Fruit fly (Drosophila melanogaster) whole organism, embryonic: ENCODE results near the gene mthl11.

Experiments used
- ATbp ChIP-seq: fragments of 200-800 bp; sonication (Bioruptor generic); optimal IDR thresholded peaks from 2 replicates; lab custom pipeline; 2017; ENCODE audit warnings: missing biosample characterization, mild to moderate bottlenecking, missing genetic modification characterization, missing genetic modification reagents
- BEAF-32 ChIP-seq: fragments of 200-800 bp; sonication (Bioruptor generic); optimal IDR thresholded peaks from 3 replicates; lab custom pipeline; 2017; ENCODE audit warnings: missing biosample characterization, missing genetic modification characterization, mild to moderate bottlenecking, moderate library complexity, missing genetic modification reagents
- Bdp1 ChIP-seq: fragments of 200-800 bp; sonication (Bioruptor generic); optimal IDR thresholded peaks from 3 replicates; lab custom pipeline; 2016; ENCODE audit warnings: missing biosample characterization, missing genetic modification characterization
- CG10321 ChIP-seq: fragments of 200-800 bp; sonication (Bioruptor generic); IDR thresholded peaks from 2 replicates; pipeline ENCODE4 v1.3.6; 2022; ENCODE audit warnings: missing biosample characterization, missing genetic modification characterization
- CG10565 ChIP-seq: fragments of 200-800 bp; sonication (Bioruptor generic); optimal IDR thresholded peaks from 3 replicates; lab custom pipeline; 2016; ENCODE audit warnings: missing biosample characterization, mild to moderate bottlenecking, missing genetic modification characterization
- CG1233 ChIP-seq: fragments of 200-800 bp; sonication (Bioruptor generic); optimal IDR thresholded peaks from 4 replicates; lab custom pipeline; 2018; ENCODE audit warnings: missing biosample characterization, mild to moderate bottlenecking, missing genetic modification characterization
- CG13287 ChIP-seq: fragments of 200-800 bp; sonication (Bioruptor generic); IDR thresholded peaks from 2 replicates; pipeline ENCODE4 v1.3.6; 2022; ENCODE audit warnings: missing biosample characterization, missing genetic modification characterization; ENCODE audit not compliant: partially characterized antibody
- CG15514 ChIP-seq: fragments of 200-800 bp; sonication (Bioruptor generic); optimal IDR thresholded peaks from 3 replicates; lab custom pipeline; 2017; ENCODE audit warnings: missing biosample characterization, missing genetic modification characterization, mild to moderate bottlenecking, moderate library complexity, missing genetic modification reagents
- CG17612 ChIP-seq: fragments of 200-800 bp; sonication (Bioruptor generic); IDR thresholded peaks from 2 replicates; pipeline ENCODE4 v1.3.6; 2022; ENCODE audit warnings: missing biosample characterization, missing genetic modification characterization
- CG31388 ChIP-seq: fragments of 200-800 bp; sonication (Bioruptor generic); optimal IDR thresholded peaks from 2 replicates; lab custom pipeline; 2016; ENCODE audit warnings: missing biosample characterization, missing genetic modification characterization
- CG4820 ChIP-seq: fragments of 200-800 bp; sonication (Bioruptor generic); optimal IDR thresholded peaks from 3 replicates; lab custom pipeline; 2016; ENCODE audit warnings: missing biosample characterization, missing genetic modification characterization
- CG5953 ChIP-seq: fragments of 200-800 bp; sonication (Bioruptor generic); IDR thresholded peaks from 2 replicates; pipeline ENCODE4 v1.3.6; 2022; ENCODE audit warnings: missing biosample characterization, missing genetic modification characterization
- CG6254 ChIP-seq: fragments of 200-800 bp; sonication (Bioruptor generic); optimal IDR thresholded peaks from 3 replicates; lab custom pipeline; 2017; ENCODE audit warnings: mild to moderate bottlenecking, missing biosample characterization, missing genetic modification reagents, missing genetic modification characterization
- CG7928 ChIP-seq: fragments of 200-800 bp; sonication (Bioruptor generic); optimal IDR thresholded peaks from 2 replicates; lab custom pipeline; 2017; ENCODE audit warnings: missing biosample characterization, mild to moderate bottlenecking, missing genetic modification characterization
- CG8388 ChIP-seq: fragments of 200-800 bp; sonication (Bioruptor generic); optimal IDR thresholded peaks from 2 replicates; lab custom pipeline; 2019; ENCODE audit warnings: missing biosample characterization, mild to moderate bottlenecking, missing genetic modification characterization, moderate library complexity
- CG8944 ChIP-seq: fragments of 200-800 bp; sonication (Bioruptor generic); optimal IDR thresholded peaks from 3 replicates; lab custom pipeline; 2016; ENCODE audit warnings: missing biosample characterization, missing genetic modification characterization
- CG9876 ChIP-seq: fragments of 200-800 bp; sonication (Bioruptor generic); optimal IDR thresholded peaks from 2 replicates; lab custom pipeline; 2016; ENCODE audit warnings: missing biosample characterization, missing genetic modification characterization
- Dip3 ChIP-seq: fragments of 200-800 bp; sonication (Bioruptor generic); optimal IDR thresholded peaks from 3 replicates; lab custom pipeline; 2016; ENCODE audit warnings: missing biosample characterization, missing genetic modification characterization
- Dll ChIP-seq: fragments of 200-800 bp; sonication (Bioruptor generic); IDR thresholded peaks from 4 replicates; pipeline ENCODE4 v1.3.6; 2022; ENCODE audit warnings: missing biosample characterization, missing genetic modification characterization; ENCODE audit not compliant: partially characterized antibody
- ERR ChIP-seq: fragments of 200-800 bp; sonication (Bioruptor generic); optimal IDR thresholded peaks from 2 replicates; lab custom pipeline; 2016; ENCODE audit warnings: missing biosample characterization, missing genetic modification characterization
- H15 ChIP-seq: fragments of 200-800 bp; sonication (Bioruptor generic); IDR thresholded peaks from 3 replicates; pipeline ENCODE4 v1.3.6; 2022; ENCODE audit warnings: missing biosample characterization, missing genetic modification characterization
- Hand ChIP-seq: fragments of 200-800 bp; sonication (Bioruptor generic); optimal IDR thresholded peaks from 2 replicates; lab custom pipeline; 2017; ENCODE audit warnings: mild to moderate bottlenecking, missing biosample characterization, missing genetic modification reagents, missing genetic modification characterization
- Hey ChIP-seq: fragments of 200-800 bp; sonication (Bioruptor generic); optimal IDR thresholded peaks from 3 replicates; lab custom pipeline; 2018; ENCODE audit warnings: missing biosample characterization, mild to moderate bottlenecking, missing genetic modification characterization
- HmgZ ChIP-seq: fragments of 200-800 bp; sonication (Bioruptor generic); optimal IDR thresholded peaks from 2 replicates; lab custom pipeline; 2018; ENCODE audit warnings: missing biosample characterization, mild to moderate bottlenecking, missing genetic modification characterization
- Hr39 ChIP-seq: fragments of >200 bp; optimal IDR thresholded peaks from 2 replicates; lab custom pipeline; 2017
- Jarid2 ChIP-seq: fragments of 200-800 bp; sonication (Bioruptor generic); optimal IDR thresholded peaks from 3 replicates; lab custom pipeline; 2017; ENCODE audit warnings: mild to moderate bottlenecking, missing biosample characterization, missing genetic modification reagents, missing genetic modification characterization
- Lhr ChIP-seq: fragments of 200-800 bp; sonication (Bioruptor generic); optimal IDR thresholded peaks from 3 replicates; lab custom pipeline; 2017; ENCODE audit warnings: mild to moderate bottlenecking, missing biosample characterization, missing genetic modification reagents, missing genetic modification characterization
- Myb ChIP-seq: fragments of 200-800 bp; sonication (Bioruptor generic); optimal IDR thresholded peaks from 2 replicates; lab custom pipeline; 2016; ENCODE audit warnings: missing biosample characterization, missing genetic modification characterization
- Oli ChIP-seq: fragments of 200-800 bp; sonication (Bioruptor generic); optimal IDR thresholded peaks from 2 replicates; lab custom pipeline; 2018; ENCODE audit warnings: missing biosample characterization, mild to moderate bottlenecking, missing genetic modification characterization, moderate library complexity
- YL-1 ChIP-seq: fragments of 200-800 bp; sonication (Bioruptor generic); optimal IDR thresholded peaks from 3 replicates; lab custom pipeline; 2017; ENCODE audit warnings: missing biosample characterization, mild to moderate bottlenecking, missing genetic modification characterization
- ac ChIP-seq: fragments of 200-800 bp; sonication (Bioruptor generic); optimal IDR thresholded peaks from 3 replicates; lab custom pipeline; 2017; ENCODE audit warnings: missing biosample characterization, mild to moderate bottlenecking, missing genetic modification characterization
- ase ChIP-seq: fragments of 200-800 bp; sonication (Bioruptor generic); IDR thresholded peaks from 3 replicates; pipeline ENCODE4 v1.3.6; 2022; ENCODE audit warnings: missing biosample characterization, missing genetic modification characterization
- bab2 ChIP-seq: fragments of 200-800 bp; sonication (Bioruptor generic); optimal IDR thresholded peaks from 2 replicates; lab custom pipeline; 2016; ENCODE audit warnings: missing biosample characterization, missing genetic modification characterization
- br ChIP-seq: fragments of >200 bp; optimal IDR thresholded peaks from 2 replicates; lab custom pipeline; 2017
- cato ChIP-seq: fragments of 200-800 bp; sonication (Bioruptor generic); optimal IDR thresholded peaks from 2 replicates; lab custom pipeline; 2016; ENCODE audit warnings: missing biosample characterization, missing genetic modification characterization, borderline replicate concordance
- dan ChIP-seq: fragments of 200-800 bp; sonication (Bioruptor generic); IDR thresholded peaks from 2 replicates; pipeline ENCODE4 v1.3.6; 2022; ENCODE audit warnings: missing biosample characterization, missing genetic modification characterization
- dm ChIP-seq: fragments of 200-800 bp; sonication (Bioruptor generic); optimal IDR thresholded peaks from 3 replicates; lab custom pipeline; 2016; ENCODE audit warnings: missing biosample characterization, missing genetic modification characterization
- dmrt11E ChIP-seq: fragments of 200-800 bp; sonication (Bioruptor generic); optimal IDR thresholded peaks from 3 replicates; lab custom pipeline; 2018; ENCODE audit warnings: missing biosample characterization, mild to moderate bottlenecking, missing genetic modification characterization, moderate library complexity
- dmrt99B ChIP-seq: fragments of 200-800 bp; sonication (Bioruptor generic); optimal IDR thresholded peaks from 2 replicates; lab custom pipeline; 2018; ENCODE audit warnings: missing biosample characterization, mild to moderate bottlenecking, missing genetic modification characterization, moderate library complexity
- ems ChIP-seq: fragments of 200-800 bp; sonication (Bioruptor generic); optimal IDR thresholded peaks from 3 replicates; lab custom pipeline; 2016; ENCODE audit warnings: missing biosample characterization, missing genetic modification characterization
- ham ChIP-seq: fragments of 200-800 bp; sonication (Bioruptor generic); IDR thresholded peaks from 2 replicates; pipeline ENCODE4 v1.3.6; 2022; ENCODE audit warnings: missing biosample characterization, missing genetic modification characterization
- hbn ChIP-seq: fragments of 200-800 bp; sonication (Bioruptor generic); IDR thresholded peaks from 2 replicates; pipeline ENCODE4 v1.3.6; 2022; ENCODE audit warnings: missing biosample characterization, missing genetic modification characterization; ENCODE audit not compliant: partially characterized antibody
- insv ChIP-seq, 2 experiments: fragments of 200-800 bp; sonication (Bioruptor generic); optimal IDR thresholded peaks; 3 replicates each; lab custom pipeline; 2016 to 2018; ENCODE audit warnings: missing biosample characterization in 2 of 2, missing genetic modification characterization in 2 of 2
- jumu ChIP-seq: fragments of 200-800 bp; sonication (Bioruptor generic); optimal IDR thresholded peaks from 3 replicates; lab custom pipeline; 2016; ENCODE audit warnings: missing biosample characterization, missing genetic modification characterization
- lbe ChIP-seq: fragments of 200-800 bp; sonication (Bioruptor generic); optimal IDR thresholded peaks from 2 replicates; lab custom pipeline; 2016; ENCODE audit warnings: missing biosample characterization, mild to moderate bottlenecking, missing genetic modification characterization
- shn ChIP-seq: fragments of 200-800 bp; sonication (Bioruptor generic); optimal IDR thresholded peaks from 3 replicates; lab custom pipeline; 2016; ENCODE audit warnings: missing biosample characterization, missing genetic modification characterization
- tna ChIP-seq: fragments of 200-800 bp; sonication (Bioruptor generic); IDR thresholded peaks from 2 replicates; pipeline ENCODE4 v1.3.6; 2022; ENCODE audit warnings: missing biosample characterization, missing genetic modification characterization; ENCODE audit not compliant: partially characterized antibody

mthl11 gene

DNA sequence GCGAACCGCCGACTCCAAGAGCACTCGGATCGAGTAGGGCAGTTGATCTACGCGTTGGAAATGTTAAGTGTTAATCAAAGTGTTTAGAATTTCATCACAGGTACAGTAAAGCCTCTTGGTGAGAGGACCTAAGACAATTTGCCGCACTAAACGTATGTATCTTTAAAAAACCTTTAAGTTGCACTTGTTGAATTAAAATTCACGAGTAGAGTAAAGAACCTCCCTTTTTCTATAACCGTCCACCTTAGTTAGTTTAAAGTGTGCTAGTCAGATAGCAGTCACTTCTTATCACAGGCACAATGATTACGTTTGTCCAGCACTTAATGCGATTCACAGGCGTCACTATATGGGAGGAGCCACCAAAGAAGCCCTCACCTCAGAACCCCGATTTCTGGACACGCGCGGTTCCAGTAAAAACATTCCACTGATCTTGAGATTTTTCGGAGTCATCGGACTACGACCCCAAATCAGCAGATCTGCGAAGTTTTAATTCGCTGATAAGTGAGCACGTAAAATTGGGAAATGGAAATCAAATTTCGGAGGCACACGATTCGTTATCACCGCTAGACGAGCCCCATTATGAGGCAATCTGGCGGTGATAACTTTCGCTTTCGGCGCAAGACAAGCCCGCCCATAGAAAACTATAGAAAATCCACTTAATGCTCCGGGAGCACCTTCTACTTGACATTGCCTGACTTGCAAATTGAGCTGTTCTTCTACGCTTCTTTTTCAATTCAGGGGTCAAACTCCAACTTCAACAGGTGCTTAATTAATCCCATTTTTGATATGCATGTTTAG is 11.1 kb downstream of the mthl11 start (continued):
- TF ChIP-seq tna (GFP tag; lab: Robert Waterston, UW) (no peak), YL-1 (GFP tag; lab: Kevin White, UChicago) (no peak), CG17612 (GFP tag; lab: Robert Waterston, UW) (no peak), ase (GFP tag; lab: Robert Waterston, UW) (0 out of 3 replicates have a peak, but pooled peaks have one; percentile 12), Hey (tag; lab: Kevin White, UChicago) (peak; percentile 73), CG4820 (GFP tag; lab: Kevin White, UChicago) (peak; percentile 14), Bdp1 (GFP tag; lab: Kevin White, UChicago) (no peak), br (lab: Kevin White, UChicago) (no peak), ham (GFP tag; lab: Robert Waterston, UW) (no peak), CG10565 (no peak), Dip3 (peak; percentile 8), Hr39 (lab: Kevin White, UChicago) (no peak), CG9876 (no peak), shn (GFP tag; lab: Kevin White, UChicago) (no peak), dm (GFP tag; lab: Kevin White, UChicago) (no peak), CG10321 (GFP tag; lab: Robert Waterston, UW) (no peak), CG7928 (no peak), H15 (GFP tag; lab: Robert Waterston, UW) (0 out of 3 replicates have a peak, but pooled peaks have one; percentile 18), insv (GFP tag; optimal IDR thresholded peaks at IDR 0.05; lab: Kevin White, UChicago) (no peak), CG15514 (peak; percentile 27), bab2 (GFP tag; lab: Kevin White, UChicago) (peak; percentile 41), CG5953 (no peak), ATbp (GFP tag; lab: Kevin White, UChicago) (no peak), Hand (peak; percentile 2), Lhr (no peak), ERR (GFP tag; lab: Kevin White, UChicago) (peak; percentile 24), CG6254 (GFP tag; lab: Kevin White, UChicago) (no peak), CG31388 (GFP tag; lab: Kevin White, UChicago) (no peak), ems (GFP tag; lab: Kevin White, UChicago) (peak; percentile 51), ac (GFP tag; lab: Kevin White, UChicago) (no peak), hbn (GFP tag; lab: Robert Waterston, UW) (no peak), CG8944 (GFP tag; lab: Kevin White, UChicago) (no peak), cato (GFP tag; lab: Kevin White, UChicago) (no peak), BEAF-32 (GFP tag; lab: Kevin White, UChicago) (no peak), lbe (GFP tag; lab: Kevin White, UChicago) (peak; percentile 74), dan (no peak)
- TF ChIP-seq, all 482 proteins: peak for 140

DNA sequence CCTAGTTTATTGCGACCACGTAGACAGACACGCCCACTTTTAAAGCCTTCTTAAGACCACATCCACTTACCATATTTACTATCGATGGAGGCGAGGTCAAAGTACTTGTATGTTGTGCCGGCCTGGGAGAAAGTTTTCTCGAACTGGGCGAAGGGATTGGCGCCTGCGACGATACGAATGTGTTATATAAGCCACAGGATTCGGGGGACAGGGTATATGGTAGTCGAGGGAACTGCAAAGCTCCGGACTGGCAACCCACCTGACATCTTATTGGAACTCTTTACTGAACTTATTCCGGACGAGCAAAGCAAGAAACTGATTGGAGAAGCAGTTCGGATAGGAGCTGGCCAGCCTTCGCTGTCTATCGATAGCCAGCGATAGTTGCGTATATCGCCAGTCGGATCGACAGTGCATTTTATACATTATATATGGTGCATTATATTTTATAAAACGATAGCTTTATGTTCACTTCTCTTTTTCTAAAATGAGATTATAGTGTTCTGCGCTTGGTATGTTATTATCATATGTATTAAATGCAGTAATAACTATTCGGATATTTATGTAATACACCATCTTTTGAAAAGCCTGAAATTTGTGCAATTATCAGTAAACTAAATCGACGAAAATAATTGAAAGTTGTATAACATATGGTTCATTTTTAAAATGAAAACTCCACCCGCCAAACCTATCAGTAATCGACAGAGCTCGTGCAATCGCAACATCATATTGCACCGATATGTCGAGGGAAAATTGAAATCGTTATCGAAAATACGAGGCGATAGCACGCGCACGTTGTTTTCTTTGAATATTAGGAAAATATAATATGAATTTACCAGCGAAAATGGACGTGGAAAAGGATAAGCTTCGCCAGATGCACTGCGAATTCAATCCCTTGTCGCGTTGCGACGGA is 12.0 kb downstream of the mthl11 start, which contains the start of the genes Irp-1B and Rrp46:
Gene Irp-1B, minus strand, starts transcription at position 320 of the 910 bp plus-strand sequence.
Gene Rrp46, plus strand, starts transcription at position 752 of the 910 bp plus-strand sequence.
- no peak for TF ChIP-seq HmgZ (tag; lab: Kevin White, UChicago)
- peak; percentile 94 for TF ChIP-seq CG13287 (GFP tag; lab: Robert Waterston, UW)
- TF ChIP-seq Bdp1 (GFP tag; lab: Kevin White, UChicago), result no peak
- no peak for TF ChIP-seq dmrt99B (tag; lab: Kevin White, UChicago)
- peak; percentile 65 for TF ChIP-seq dm (GFP tag; lab: Kevin White, UChicago)
- peak; percentile 88 for TF ChIP-seq Dll
- no peak for TF ChIP-seq CG9876
- no peak for TF ChIP-seq CG6254 (GFP tag; lab: Kevin White, UChicago)
- TF ChIP-seq Myb, result peak; percentile 22
- TF ChIP-seq Oli (tag; lab: Kevin White, UChicago), result no peak
- peak; percentile 64 for TF ChIP-seq Jarid2 (GFP tag; lab: Kevin White, UChicago)
- peak; percentile 80 for TF ChIP-seq hbn (GFP tag; lab: Robert Waterston, UW)
- TF ChIP-seq CG1233 (GFP tag; lab: Kevin White, UChicago), result no peak
- TF ChIP-seq CG8388, result no peak
- no peak for TF ChIP-seq dmrt11E (tag; lab: Kevin White, UChicago)
- no peak for TF ChIP-seq jumu (GFP tag; lab: Kevin White, UChicago)
